Worm (Caenorhabditis elegans) whole organism, late embryonic: Measurements from ENCODE around the gene ipla-5.

Experiments used
- ama-1 ChIP-seq: fragments of 150-350 bp; optimal IDR thresholded peaks from 2 replicates; lab custom pipeline; 2014
- dmd-4 ChIP-seq: sonication (generic microtip); optimal IDR thresholded peaks from 2 replicates; lab custom pipeline; 2016; ENCODE audit warnings: borderline replicate concordance, missing genetic modification characterization, missing compliant biosample characterization

ce11 chrIV:8748967-8749366, 33.9 kb downstream of the ipla-5 start:
- no peak for TF ChIP-seq ama-1
- TF ChIP-seq dmd-4 (tag; lab: Kevin White, UChicago) = no peak
